Fruit fly (Drosophila melanogaster): Measurements from ENCODE around the gene Irp-1A.

Irp-1A gene

DNA sequence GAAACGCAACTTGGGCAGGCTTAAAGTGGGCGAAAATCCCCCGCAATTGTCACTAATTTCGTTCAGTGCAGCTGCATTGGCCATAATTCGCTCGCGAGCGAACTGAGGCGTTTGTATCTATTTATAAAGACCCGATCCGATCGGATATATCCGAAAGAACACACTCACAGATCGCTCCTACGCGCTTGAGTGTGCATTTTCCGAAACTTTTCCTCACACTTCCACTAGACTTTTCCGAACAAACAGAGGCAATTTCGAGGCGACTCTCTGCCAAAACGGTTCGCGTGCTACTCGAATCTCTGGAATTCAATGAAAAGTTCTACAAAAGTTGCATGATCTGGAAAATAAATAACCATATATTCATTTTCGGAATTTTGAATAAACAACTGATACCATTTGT, 22.6 kb downstream of the Irp-1A start, which contains the start of the genes CG6972 and CCAP:
Gene CG6972 (plus strand): TSS at position 215 of the 400 bp plus-strand sequence.
Gene CCAP (minus strand): TSS at position 292 of the 400 bp plus-strand sequence.
- TF ChIP-seq sens (GFP tag) (peak; percentile 50), NK7.1 (GFP tag; optimal IDR thresholded peaks at IDR 0.05) (no peak), ara (GFP tag; IDR thresholded peaks at IDR 0.05) (no peak), sd (tag; optimal IDR thresholded peaks at IDR 0.05) (peak; percentile 21), prd (optimal IDR thresholded peaks at IDR 0.05) (no peak), prd (GFP tag; IDR thresholded peaks at IDR 0.05) (peak; percentile 20; the same call in 1 of the 3 replicates), CG9932 (GFP tag; IDR thresholded peaks at IDR 0.05) (0 out of 2 replicates have a peak, but pooled peaks have one; percentile 23), Mes4 (GFP tag; optimal IDR thresholded peaks at IDR 0.05) (no peak), Dref (GFP tag; IDR thresholded peaks at IDR 0.05) (no peak), Deaf1 (tag; optimal IDR thresholded peaks at IDR 0.05) (peak; percentile 72), z (GFP tag; IDR thresholded peaks at IDR 0.05) (peak; percentile 63; the same call in 1 of the 3 replicates)

DNA sequence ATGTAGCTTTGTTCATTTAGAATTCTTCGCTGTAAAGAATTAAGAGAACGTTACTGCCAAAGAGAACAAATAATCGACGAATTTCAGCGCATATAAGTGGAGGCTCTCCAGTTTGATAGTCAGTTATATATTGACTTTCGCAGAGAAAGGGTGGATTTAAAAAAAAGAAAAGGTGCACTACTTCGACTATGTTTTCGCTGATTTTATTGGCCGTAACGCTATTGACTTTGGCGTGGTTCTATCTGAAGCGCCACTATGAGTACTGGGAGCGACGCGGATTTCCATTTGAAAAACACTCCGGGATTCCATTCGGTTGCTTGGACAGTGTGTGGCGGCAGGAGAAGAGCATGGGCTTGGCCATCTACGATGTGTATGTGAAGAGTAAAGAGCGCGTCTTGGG, 26.2 kb downstream of the Irp-1A start, which contains the start of gene Cyp6d4:
Gene Cyp6d4 (plus strand): TSS at position 112 of the 400 bp plus-strand sequence.
- no peak for TF ChIP-seq salm (tag; optimal IDR thresholded peaks at IDR 0.05)
- no peak for TF ChIP-seq TFAM (GFP tag; optimal IDR thresholded peaks at IDR 0.05)
- TF ChIP-seq fru (optimal IDR thresholded peaks at IDR 0.05) = no peak
- no peak for TF ChIP-seq pzg (GFP tag; optimal IDR thresholded peaks at IDR 0.05)
- TF ChIP-seq CG32532 (GFP tag; IDR thresholded peaks at IDR 0.05) = 0 out of 2 replicates have a peak, but pooled peaks have one; percentile 29
- no peak for TF ChIP-seq CG9817 (tag; optimal IDR thresholded peaks at IDR 0.05)
- TF ChIP-seq Trl (optimal IDR thresholded peaks at IDR 0.05) = peak in 1 of 2 experiments; percentile 19
- no peak for TF ChIP-seq Trl (GFP tag; optimal IDR thresholded peaks at IDR 0.05)
- no peak for TF ChIP-seq eve (GFP tag; optimal IDR thresholded peaks at IDR 0.05)
- no peak for TF ChIP-seq unc-4 (GFP tag; IDR thresholded peaks at IDR 0.05; ENCODE audit: partially characterized antibody)
- TF ChIP-seq CG3163 (GFP tag; optimal IDR thresholded peaks at IDR 0.05) = peak; percentile 82
- TF ChIP-seq CG3281 (GFP tag; optimal IDR thresholded peaks at IDR 0.05) = no peak
- no peak for TF ChIP-seq Stat92E (GFP tag; optimal IDR thresholded peaks at IDR 0.05)
- no peak for TF ChIP-seq Aef1 (GFP tag; IDR thresholded peaks at IDR 0.05)
- TF ChIP-seq CrebB (tag; optimal IDR thresholded peaks at IDR 0.05) = no peak
- TF ChIP-seq CG18011 (GFP tag; optimal IDR thresholded peaks at IDR 0.05) = no peak
- no peak for TF ChIP-seq Camta (GFP tag; optimal IDR thresholded peaks at IDR 0.05)
- no peak for TF ChIP-seq CG7963 (GFP tag; IDR thresholded peaks at IDR 0.05; ENCODE audit: partially characterized antibody)
- TF ChIP-seq zfh2 (GFP tag; optimal IDR thresholded peaks at IDR 0.05) = no peak

DNA sequence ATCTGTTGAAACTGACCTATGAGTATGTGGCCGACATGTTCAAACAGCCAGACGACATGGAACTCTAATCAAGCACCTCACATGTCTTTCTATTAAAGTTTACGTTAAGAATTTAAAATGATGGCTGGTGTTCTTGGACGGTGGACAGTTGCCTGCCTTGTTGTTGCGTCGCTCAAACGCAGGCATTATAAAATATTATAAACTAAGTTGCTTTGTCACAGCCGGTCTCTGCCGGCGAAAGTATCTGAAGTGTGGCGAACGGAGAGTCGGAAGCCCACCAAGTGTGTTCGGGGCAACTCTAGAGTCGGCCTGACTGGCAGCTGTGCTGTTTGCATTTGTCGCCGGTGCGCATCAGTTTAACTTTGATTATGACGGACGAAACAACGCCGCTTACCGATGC, 29.7 kb downstream of the Irp-1A start, which contains the start of gene cd:
Gene cd (plus strand): TSS at position 301 of the 400 bp plus-strand sequence.
- TF ChIP-seq Ets97D (GFP tag; optimal IDR thresholded peaks at IDR 0.05) = no peak
- no peak for TF ChIP-seq jumu (GFP tag; optimal IDR thresholded peaks at IDR 0.05)
- TF ChIP-seq tll (GFP tag; optimal IDR thresholded peaks at IDR 0.05) = no peak
- TF ChIP-seq CG6765 (GFP tag; optimal IDR thresholded peaks at IDR 0.05) = no peak
- no peak for TF ChIP-seq zfh2 (GFP tag; optimal IDR thresholded peaks at IDR 0.05)
- no peak for TF ChIP-seq CG16815 (GFP tag; optimal IDR thresholded peaks at IDR 0.05)
- TF ChIP-seq dan (GFP tag; IDR thresholded peaks at IDR 0.05) = no peak
- TF ChIP-seq sim (GFP tag; IDR thresholded peaks at IDR 0.05) = no peak
- no peak for TF ChIP-seq peb (GFP tag; IDR thresholded peaks at IDR 0.05)
- no peak for TF ChIP-seq CG13287 (GFP tag; IDR thresholded peaks at IDR 0.05; ENCODE audit: partially characterized antibody)
